Worm (Caenorhabditis elegans): ENCODE data around the gene hpo-25.

Gene hpo-25

ce11 chrII:2418836-2419235, 49.8 kb downstream of the hpo-25 start, which contains the start of gene fbxc-20:
Gene fbxc-20 (plus strand): TSS chrII:2419136.
- TF ChIP-seq nhr-11 (tag; optimal IDR thresholded peaks at IDR 0.05) (no peak), dmd-4 (tag; optimal IDR thresholded peaks at IDR 0.05; ENCODE audit: borderline replicate concordance) (no peak), che-1 (tag; optimal IDR thresholded peaks at IDR 0.05) (no peak), F13H6.1 (tag; optimal IDR thresholded peaks at IDR 0.05) (no peak), pha-2 (tag; optimal IDR thresholded peaks at IDR 0.05) (no peak), sox-4 (tag; optimal IDR thresholded peaks at IDR 0.05) (no peak), fkh-10 (GFP tag; optimal IDR thresholded peaks at IDR 0.05) (no peak), ceh-48 (tag; optimal IDR thresholded peaks at IDR 0.05) (no peak), nhr-232 (tag; optimal IDR thresholded peaks at IDR 0.05) (no peak)
